In genomic region chr2L:20807617-20808509, dm6 we compare ENCODE assay signal across 1 fruit fly cellular context.
A peak's percentile ranks its signal among the peaks of the same experiment; 100 is the strongest.
TF ChIP-seq lines count a peak whose summit lies in the region.

No protein-coding gene starts in this region.

TF ChIP-seq in whole organism, embryonic, 481 proteins besides CTCF, POLR2A, EP300 and RAD21 (continued from another document and continues in another):
- no peak for TF ChIP-seq Usf (GFP tag; optimal IDR thresholded peaks at IDR 0.05; lab: Kevin White, UChicago)
- TF ChIP-seq CG12155 (GFP tag; optimal IDR thresholded peaks at IDR 0.05; lab: Kevin White, UChicago), result peak; percentile 18
- peak; percentile 36 for TF ChIP-seq sug (tag; optimal IDR thresholded peaks at IDR 0.05; lab: Kevin White, UChicago)
- TF ChIP-seq gfzf (GFP tag; optimal IDR thresholded peaks at IDR 0.05; lab: Kevin White, UChicago), result no peak
- TF ChIP-seq CG6272 (GFP tag; IDR thresholded peaks at IDR 0.05; lab: Robert Waterston, UW), result no peak
- TF ChIP-seq crp (GFP tag; optimal IDR thresholded peaks at IDR 0.05; lab: Kevin White, UChicago), result no peak
- TF ChIP-seq Meics (GFP tag; optimal IDR thresholded peaks at IDR 0.05; lab: Kevin White, UChicago), result peak; percentile 62
- TF ChIP-seq CG33557 (GFP tag; optimal IDR thresholded peaks at IDR 0.05; lab: Kevin White, UChicago), result no peak
- peak; percentile 11 for TF ChIP-seq CG1603 (tag; optimal IDR thresholded peaks at IDR 0.05; lab: Kevin White, UChicago)
- no peak for TF ChIP-seq NC2β (GFP tag; optimal IDR thresholded peaks at IDR 0.05; lab: Kevin White, UChicago)
- TF ChIP-seq CG6689 (GFP tag; IDR thresholded peaks at IDR 0.05; lab: Robert Waterston, UW), result peak; percentile 56; the same call in 1 of the 2 replicates
- peak; percentile 56 for TF ChIP-seq crc (GFP tag; optimal IDR thresholded peaks at IDR 0.05; lab: Kevin White, UChicago)
- TF ChIP-seq NK7.1 (GFP tag; optimal IDR thresholded peaks at IDR 0.05; lab: Kevin White, UChicago), result peak; percentile 30
- peak; percentile 75 for TF ChIP-seq CG7987 (GFP tag; optimal IDR thresholded peaks at IDR 0.05; lab: Kevin White, UChicago)
- TF ChIP-seq CG13624 (GFP tag; optimal IDR thresholded peaks at IDR 0.05; lab: Kevin White, UChicago), result peak; percentile 6
- no peak for TF ChIP-seq CG2889 (GFP tag; IDR thresholded peaks at IDR 0.05; lab: Robert Waterston, UW)
- peak in 1 of 3 experiments; percentile 4 for TF ChIP-seq lola (GFP tag; optimal IDR thresholded peaks at IDR 0.05; lab: Kevin White, UChicago)
- TF ChIP-seq CG10543 (GFP tag; optimal IDR thresholded peaks at IDR 0.05; lab: Kevin White, UChicago), result peak; percentile 19
- TF ChIP-seq fd102C (GFP tag; optimal IDR thresholded peaks at IDR 0.05; lab: Kevin White, UChicago), result no peak
- no peak for TF ChIP-seq MESR4 (GFP tag; optimal IDR thresholded peaks at IDR 0.05; lab: Kevin White, UChicago)
- TF ChIP-seq abd-A (tag; optimal IDR thresholded peaks at IDR 0.05; lab: Kevin White, UChicago), result peak; percentile 90
- no peak for TF ChIP-seq pb (GFP tag; optimal IDR thresholded peaks at IDR 0.05; lab: Kevin White, UChicago)
- no peak for TF ChIP-seq dm (GFP tag; optimal IDR thresholded peaks at IDR 0.05; lab: Kevin White, UChicago)
- TF ChIP-seq prd (optimal IDR thresholded peaks at IDR 0.05; lab: Kevin White, UChicago), result no peak
- TF ChIP-seq prd (GFP tag; IDR thresholded peaks at IDR 0.05; lab: Robert Waterston, UW), result peak; percentile 54; the same call in 2 of the 3 replicates
- 0 out of 2 replicates have a peak, but pooled peaks have one; percentile 33 for TF ChIP-seq CG32767 (GFP tag; IDR thresholded peaks at IDR 0.05; lab: Robert Waterston, UW)
- TF ChIP-seq schlank (tag; optimal IDR thresholded peaks at IDR 0.05; lab: Kevin White, UChicago), result peak; percentile 67
- TF ChIP-seq Sox102F (GFP tag; optimal IDR thresholded peaks at IDR 0.05; lab: Kevin White, UChicago), result peak; percentile 65
- peak; percentile 6 to 68 for TF ChIP-seq Hr51 (GFP tag; optimal IDR thresholded peaks at IDR 0.05; lab: Kevin White, UChicago)
- no peak for TF ChIP-seq pan (optimal IDR thresholded peaks at IDR 0.05; lab: Kevin White, UChicago)
- TF ChIP-seq pan (GFP tag; optimal IDR thresholded peaks at IDR 0.05 in 1 of 2, IDR thresholded peaks at IDR 0.05 in 1 of 2), result peak in 1 of 2 experiments; percentile 80
- no peak for TF ChIP-seq ftz-f1 (GFP tag; optimal IDR thresholded peaks at IDR 0.05; lab: Kevin White, UChicago)
- peak; percentile 29 for TF ChIP-seq tup (GFP tag; optimal IDR thresholded peaks at IDR 0.05; lab: Kevin White, UChicago)
- TF ChIP-seq Gug (GFP tag; IDR thresholded peaks at IDR 0.05; lab: Robert Waterston, UW), result no peak
- TF ChIP-seq Bgb (GFP tag; IDR thresholded peaks at IDR 0.05; lab: Robert Waterston, UW; ENCODE audit: partially characterized antibody), result no peak
- no peak for TF ChIP-seq CG16863 (GFP tag; optimal IDR thresholded peaks at IDR 0.05; lab: Kevin White, UChicago)
- peak; percentile 26 for TF ChIP-seq CG3407 (GFP tag; optimal IDR thresholded peaks at IDR 0.05; lab: Kevin White, UChicago)
- TF ChIP-seq hb (GFP tag; IDR thresholded peaks at IDR 0.05; lab: Robert Waterston, UW; ENCODE audit: partially characterized antibody), result no peak
- TF ChIP-seq sens-2 (GFP tag; IDR thresholded peaks at IDR 0.05; lab: Robert Waterston, UW), result no peak
- peak; percentile 32 for TF ChIP-seq CG12659 (GFP tag; optimal IDR thresholded peaks at IDR 0.05; lab: Kevin White, UChicago)
- peak; percentile 63 for TF ChIP-seq slbo (GFP tag; IDR thresholded peaks at IDR 0.05; lab: Robert Waterston, UW)
- no peak for TF ChIP-seq H2.0 (GFP tag; IDR thresholded peaks at IDR 0.05; lab: Robert Waterston, UW)
- no peak; the same call in 1 of the 2 replicates for TF ChIP-seq GATAe (GFP tag; conservative IDR thresholded peaks at IDR 0.05; lab: Robert Waterston, UW)
- TF ChIP-seq Doc3 (GFP tag; IDR thresholded peaks at IDR 0.05; lab: Robert Waterston, UW; ENCODE audit: partially characterized antibody), result no peak
- TF ChIP-seq toy (GFP tag; IDR thresholded peaks at IDR 0.05; lab: Robert Waterston, UW), result no peak
- TF ChIP-seq caup (GFP tag; optimal IDR thresholded peaks at IDR 0.05; lab: Kevin White, UChicago; ENCODE audit: severe bottlenecking), result peak; percentile 74
- TF ChIP-seq CG18619 (GFP tag; optimal IDR thresholded peaks at IDR 0.05; lab: Kevin White, UChicago), result peak; percentile 32
- no peak for TF ChIP-seq CG8359 (GFP tag; optimal IDR thresholded peaks at IDR 0.05; lab: Kevin White, UChicago; ENCODE audit: borderline replicate concordance)
- TF ChIP-seq CG6854 (GFP tag; optimal IDR thresholded peaks at IDR 0.05; lab: Kevin White, UChicago), result peak; percentile 45
- TF ChIP-seq CG11695 (GFP tag; IDR thresholded peaks at IDR 0.05; lab: Robert Waterston, UW), result peak; percentile 70
- no peak for TF ChIP-seq Dref (GFP tag; IDR thresholded peaks at IDR 0.05; lab: Robert Waterston, UW)
- no peak for TF ChIP-seq CG31388 (GFP tag; optimal IDR thresholded peaks at IDR 0.05; lab: Kevin White, UChicago)
- TF ChIP-seq wdn (GFP tag; IDR thresholded peaks at IDR 0.05; lab: Robert Waterston, UW), result peak; percentile 31; the same call in 1 of the 2 replicates
- TF ChIP-seq CG11723 (GFP tag; optimal IDR thresholded peaks at IDR 0.05; lab: Kevin White, UChicago), result no peak
- peak; percentile 31 for TF ChIP-seq CG17385 (GFP tag; optimal IDR thresholded peaks at IDR 0.05; lab: Kevin White, UChicago)
- no peak for TF ChIP-seq hth (optimal IDR thresholded peaks at IDR 0.05; lab: Kevin White, UChicago)
- no peak for TF ChIP-seq tap (tag; optimal IDR thresholded peaks at IDR 0.05; lab: Kevin White, UChicago)
- TF ChIP-seq twi (tag; optimal IDR thresholded peaks at IDR 0.05; lab: Kevin White, UChicago), result no peak
- no peak for TF ChIP-seq pum (GFP tag; optimal IDR thresholded peaks at IDR 0.05; lab: Kevin White, UChicago)
- TF ChIP-seq CG11696 (GFP tag; IDR thresholded peaks at IDR 0.05; lab: Robert Waterston, UW), result no peak
- no peak for TF ChIP-seq sc (optimal IDR thresholded peaks at IDR 0.05; lab: Kevin White, UChicago)
- TF ChIP-seq sc (GFP tag; optimal IDR thresholded peaks at IDR 0.05; lab: Kevin White, UChicago), result no peak
- TF ChIP-seq Blimp-1 (GFP tag; optimal IDR thresholded peaks at IDR 0.05; lab: Kevin White, UChicago), result peak; percentile 46
- peak; percentile 6 for TF ChIP-seq CG18476 (GFP tag; optimal IDR thresholded peaks at IDR 0.05; lab: Kevin White, UChicago)
- TF ChIP-seq CG14667 (GFP tag; IDR thresholded peaks at IDR 0.05; lab: Robert Waterston, UW), result no peak
- TF ChIP-seq nerfin-1 (tag; optimal IDR thresholded peaks at IDR 0.05; lab: Kevin White, UChicago), result no peak
- TF ChIP-seq CG4360 (GFP tag; IDR thresholded peaks at IDR 0.05; lab: Robert Waterston, UW), result no peak
- no peak for TF ChIP-seq CG10565 (GFP tag; optimal IDR thresholded peaks at IDR 0.05; lab: Kevin White, UChicago)
- TF ChIP-seq stwl (tag; optimal IDR thresholded peaks at IDR 0.05; lab: Kevin White, UChicago), result no peak
- peak; percentile 51 for TF ChIP-seq CG1233 (GFP tag; optimal IDR thresholded peaks at IDR 0.05; lab: Kevin White, UChicago)
- peak; percentile 67; the same call in 2 of the 3 replicates for TF ChIP-seq tgo (GFP tag; IDR thresholded peaks at IDR 0.05; lab: Robert Waterston, UW)
- no peak for TF ChIP-seq jing (GFP tag; optimal IDR thresholded peaks at IDR 0.05; lab: Kevin White, UChicago)
- peak; percentile 15 for TF ChIP-seq CG6765 (GFP tag; optimal IDR thresholded peaks at IDR 0.05; lab: Kevin White, UChicago)
- TF ChIP-seq fru (optimal IDR thresholded peaks at IDR 0.05; lab: Kevin White, UChicago), result no peak
- peak; percentile 44; the same call in 2 of the 3 replicates for TF ChIP-seq CG17361 (GFP tag; IDR thresholded peaks at IDR 0.05; lab: Robert Waterston, UW)
- TF ChIP-seq phol (tag; optimal IDR thresholded peaks at IDR 0.05; lab: Kevin White, UChicago), result peak; percentile 44
- TF ChIP-seq CG8281 (tag; optimal IDR thresholded peaks at IDR 0.05; lab: Kevin White, UChicago), result no peak
- no peak for TF ChIP-seq CG16815 (GFP tag; optimal IDR thresholded peaks at IDR 0.05; lab: Kevin White, UChicago)
- TF ChIP-seq Abd-B (GFP tag; optimal IDR thresholded peaks at IDR 0.05; lab: Kevin White, UChicago), result no peak
- TF ChIP-seq D19A (tag; optimal IDR thresholded peaks at IDR 0.05; lab: Kevin White, UChicago), result peak; percentile 43
- no peak for TF ChIP-seq Ets97D (GFP tag; optimal IDR thresholded peaks at IDR 0.05; lab: Kevin White, UChicago)
- TF ChIP-seq CG8290 (GFP tag; optimal IDR thresholded peaks at IDR 0.05; lab: Kevin White, UChicago), result no peak
- peak in 1 of 2 experiments; percentile 4 for TF ChIP-seq CG8290 (tag; optimal IDR thresholded peaks at IDR 0.05; lab: Kevin White, UChicago)
- no peak for TF ChIP-seq tx (GFP tag; optimal IDR thresholded peaks at IDR 0.05; lab: Kevin White, UChicago)
- TF ChIP-seq CG3995 (GFP tag; optimal IDR thresholded peaks at IDR 0.05; lab: Kevin White, UChicago), result no peak
- TF ChIP-seq Jarid2 (GFP tag; optimal IDR thresholded peaks at IDR 0.05; lab: Kevin White, UChicago), result no peak
- TF ChIP-seq B-H1 (GFP tag; IDR thresholded peaks at IDR 0.05; lab: Robert Waterston, UW), result peak; percentile 24; the same call in 1 of the 3 replicates
- peak; percentile 24 for TF ChIP-seq gro (GFP tag; optimal IDR thresholded peaks at IDR 0.05; lab: Kevin White, UChicago)
- no peak for TF ChIP-seq Bdp1 (GFP tag; optimal IDR thresholded peaks at IDR 0.05; lab: Kevin White, UChicago)
- peak; percentile 50; the same call in 1 of the 3 replicates for TF ChIP-seq so (GFP tag; IDR thresholded peaks at IDR 0.05; lab: Robert Waterston, UW)
- peak; percentile 65 for TF ChIP-seq CG17568 (GFP tag; optimal IDR thresholded peaks at IDR 0.05; lab: Kevin White, UChicago)
- no peak for TF ChIP-seq CG30020 (tag; optimal IDR thresholded peaks at IDR 0.05; lab: Kevin White, UChicago)
- no peak for TF ChIP-seq ap (GFP tag; IDR thresholded peaks at IDR 0.05; lab: Robert Waterston, UW)
- TF ChIP-seq CG31365 (tag; optimal IDR thresholded peaks at IDR 0.05; lab: Kevin White, UChicago), result peak; percentile 43
- no peak for TF ChIP-seq Hsf (GFP tag; optimal IDR thresholded peaks at IDR 0.05; lab: Kevin White, UChicago)
- TF ChIP-seq CG14441 (GFP tag; IDR thresholded peaks at IDR 0.05; lab: Robert Waterston, UW), result no peak
- peak; percentile 13 for TF ChIP-seq Xbp1 (GFP tag; optimal IDR thresholded peaks at IDR 0.05; lab: Kevin White, UChicago)
- TF ChIP-seq Trl (optimal IDR thresholded peaks at IDR 0.05; lab: Kevin White, UChicago), result peak in 1 of 2 experiments; percentile 50
- TF ChIP-seq Trl (GFP tag; optimal IDR thresholded peaks at IDR 0.05; lab: Kevin White, UChicago), result peak; percentile 46
- TF ChIP-seq eyg (GFP tag; optimal IDR thresholded peaks at IDR 0.05; lab: Kevin White, UChicago), result peak; percentile 52
- no peak for TF ChIP-seq Atf-2 (GFP tag; optimal IDR thresholded peaks at IDR 0.05; lab: Kevin White, UChicago)
- TF ChIP-seq Kr (GFP tag; optimal IDR thresholded peaks at IDR 0.05; lab: Kevin White, UChicago), result no peak
- no peak; the same call in 1 of the 2 replicates for TF ChIP-seq CG11247 (GFP tag; IDR thresholded peaks at IDR 0.05; lab: Robert Waterston, UW)
- TF ChIP-seq tll (GFP tag; optimal IDR thresholded peaks at IDR 0.05; lab: Kevin White, UChicago), result no peak
- TF ChIP-seq pita (GFP tag; optimal IDR thresholded peaks at IDR 0.05; lab: Kevin White, UChicago), result no peak
- TF ChIP-seq bowl (GFP tag; IDR thresholded peaks at IDR 0.05; lab: Robert Waterston, UW), result no peak
- TF ChIP-seq trem (tag; optimal IDR thresholded peaks at IDR 0.05; lab: Kevin White, UChicago), result no peak
- no peak for TF ChIP-seq mam (GFP tag; optimal IDR thresholded peaks at IDR 0.05; lab: Kevin White, UChicago)
- peak; percentile 43 for TF ChIP-seq CG10267 (tag; optimal IDR thresholded peaks at IDR 0.05; lab: Kevin White, UChicago)
- no peak for TF ChIP-seq nom (GFP tag; optimal IDR thresholded peaks at IDR 0.05; lab: Kevin White, UChicago)
- peak; percentile 14 for TF ChIP-seq CG34376 (GFP tag; optimal IDR thresholded peaks at IDR 0.05; lab: Kevin White, UChicago)
- no peak for TF ChIP-seq ac (GFP tag; optimal IDR thresholded peaks at IDR 0.05; lab: Kevin White, UChicago)
- TF ChIP-seq Nf-YB (GFP tag; optimal IDR thresholded peaks at IDR 0.05; lab: Kevin White, UChicago), result no peak
- peak; percentile 47 for TF ChIP-seq CG9817 (tag; optimal IDR thresholded peaks at IDR 0.05; lab: Kevin White, UChicago)
- no peak for TF ChIP-seq Ets65A (GFP tag; lab: Kevin White, UChicago)
- TF ChIP-seq Sox100B (GFP tag; optimal IDR thresholded peaks at IDR 0.05; lab: Kevin White, UChicago), result peak; percentile 45
- peak; percentile 28 for TF ChIP-seq Bteb2 (GFP tag; optimal IDR thresholded peaks at IDR 0.05; lab: Kevin White, UChicago)
- TF ChIP-seq CG7928 (GFP tag; optimal IDR thresholded peaks at IDR 0.05; lab: Kevin White, UChicago), result peak; percentile 23
- TF ChIP-seq CG15269 (tag; optimal IDR thresholded peaks at IDR 0.05; lab: Kevin White, UChicago), result peak; percentile 67
- TF ChIP-seq CG9609 (GFP tag; optimal IDR thresholded peaks at IDR 0.05; lab: Kevin White, UChicago), result no peak
- no peak for TF ChIP-seq CG43689 (GFP tag; IDR thresholded peaks at IDR 0.05; lab: Robert Waterston, UW)
- peak; percentile 74 for TF ChIP-seq Fer1 (GFP tag; optimal IDR thresholded peaks at IDR 0.05; lab: Kevin White, UChicago)
- peak; percentile 74 for TF ChIP-seq nau (GFP tag; optimal IDR thresholded peaks at IDR 0.05; lab: Kevin White, UChicago)
- TF ChIP-seq CHES-1-like (GFP tag; optimal IDR thresholded peaks at IDR 0.05; lab: Kevin White, UChicago), result peak; percentile 40
- TF ChIP-seq unc-4 (GFP tag; IDR thresholded peaks at IDR 0.05; lab: Robert Waterston, UW; ENCODE audit: partially characterized antibody), result no peak
- no peak for TF ChIP-seq yki (optimal IDR thresholded peaks at IDR 0.05; lab: Kevin White, UChicago)
- peak; percentile 51 for TF ChIP-seq CG12391 (tag; optimal IDR thresholded peaks at IDR 0.05; lab: Kevin White, UChicago)
- peak; percentile 13; the same call in 1 of the 2 replicates for TF ChIP-seq sisA (GFP tag; IDR thresholded peaks at IDR 0.05; lab: Robert Waterston, UW)
- TF ChIP-seq Eip74EF (GFP tag; optimal IDR thresholded peaks at IDR 0.05; lab: Kevin White, UChicago), result peak in 1 of 2 experiments; percentile 13
- no peak for TF ChIP-seq chm (GFP tag; IDR thresholded peaks at IDR 0.05; lab: Robert Waterston, UW)
- TF ChIP-seq Hmr (GFP tag; optimal IDR thresholded peaks at IDR 0.05; lab: Kevin White, UChicago), result peak; percentile 72
- TF ChIP-seq CG34422 (GFP tag; IDR thresholded peaks at IDR 0.05; lab: Robert Waterston, UW), result no peak
- TF ChIP-seq CG18599 (GFP tag; optimal IDR thresholded peaks at IDR 0.05; lab: Kevin White, UChicago), result peak; percentile 82
- TF ChIP-seq Ada2b (GFP tag; IDR thresholded peaks at IDR 0.05; lab: Robert Waterston, UW), result peak; percentile 39; the same call in 1 of the 2 replicates
